Worm (Caenorhabditis elegans) whole organism, L4 larva: Measurements from ENCODE around the gene top-3.

ENCODE experiments used
- F10B5.3 ChIP-seq: sonication (generic microtip); optimal IDR thresholded peaks from 2 replicates; lab custom pipeline; 2016; ENCODE audit warnings: mild to moderate bottlenecking, missing genetic modification characterization, missing compliant biosample characterization
- F44E2.7 ChIP-seq: fragments of 200-800 bp; sonication (Bioruptor generic); IDR thresholded peaks from 2 replicates; pipeline ENCODE4 v2.1.2; 2022; ENCODE audit warnings: missing genetic modification characterization, missing compliant biosample characterization
- R02D3.7 ChIP-seq: fragments of 150-350 bp; sonication (generic microtip); optimal IDR thresholded peaks from 3 replicates; lab custom pipeline; 2014; ENCODE audit warnings: missing biosample characterization, missing genetic modification characterization
- T20F7.1 ChIP-seq: fragments of 200-800 bp; sonication (Bioruptor generic); optimal IDR thresholded peaks from 2 replicates; lab custom pipeline; 2018; ENCODE audit warnings: mild to moderate bottlenecking, missing genetic modification characterization, missing compliant biosample characterization
- T26A8.4 ChIP-seq: fragments of 200-800 bp; sonication (Bioruptor generic); IDR thresholded peaks from 2 replicates; pipeline ENCODE4 v1.3.6; 2022; ENCODE audit warnings: missing genetic modification characterization, missing compliant biosample characterization
- Y5F2A.4 ChIP-seq: fragments of 200-800 bp; sonication (Bioruptor generic); optimal IDR thresholded peaks from 2 replicates; lab custom pipeline; 2018; ENCODE audit warnings: mild to moderate bottlenecking, missing genetic modification characterization, missing compliant biosample characterization
- Y75B8A.6 ChIP-seq: fragments of 200-800 bp; sonication (Bioruptor generic); IDR thresholded peaks from 2 replicates; pipeline ENCODE4 v1.3.6; 2022; ENCODE audit warnings: missing genetic modification reagents, missing genetic modification characterization, missing compliant biosample characterization
- ZK546.5 ChIP-seq, 2 experiments: sonication (generic microtip); optimal IDR thresholded peaks; 2 replicates each; lab custom pipeline; 2017; ENCODE audit warnings: missing biosample characterization in 2 of 2, missing genetic modification characterization in 2 of 2
- ceh-20 ChIP-seq: fragments of 200-800 bp; sonication (Bioruptor generic); IDR thresholded peaks from 2 replicates; pipeline ENCODE4 v1.3.6; 2022; ENCODE audit warnings: missing genetic modification reagents, missing genetic modification characterization, missing compliant biosample characterization
- ceh-28 ChIP-seq: fragments of 150-350 bp; optimal IDR thresholded peaks from 2 replicates; lab custom pipeline; 2014; ENCODE audit warnings: missing biosample characterization, missing genetic modification reagents, missing genetic modification characterization
- ceh-32 ChIP-seq: sonication (generic microtip); optimal IDR thresholded peaks from 2 replicates; lab custom pipeline; 2016; ENCODE audit warnings: mild to moderate bottlenecking, missing genetic modification characterization, missing compliant biosample characterization; ENCODE audit not compliant: poor library complexity
- ceh-82 ChIP-seq: sonication (generic microtip); optimal IDR thresholded peaks from 2 replicates; lab custom pipeline; 2017; ENCODE audit warnings: missing biosample characterization, missing genetic modification characterization
- ces-1 ChIP-seq: fragments of 150-350 bp; sonication (generic microtip); optimal IDR thresholded peaks from 4 replicates; lab custom pipeline; 2014; ENCODE audit warnings: missing biosample characterization, missing genetic modification reagents, missing genetic modification characterization
- daf-8 ChIP-seq: fragments of 200-800 bp; sonication (Bioruptor generic); IDR thresholded peaks from 2 replicates; pipeline ENCODE4 v1.3.6; 2022; ENCODE audit warnings: missing genetic modification characterization, missing compliant biosample characterization
- dmd-8 ChIP-seq: fragments of 200-800 bp; sonication (Bioruptor generic); IDR thresholded peaks from 2 replicates; pipeline ENCODE4 v1.3.6; 2022; ENCODE audit warnings: missing genetic modification characterization, missing compliant biosample characterization
- dmd-9 ChIP-seq: fragments of 200-800 bp; sonication (Bioruptor generic); IDR thresholded peaks from 2 replicates; pipeline ENCODE4 v1.3.6; 2022; ENCODE audit warnings: missing genetic modification reagents, missing genetic modification characterization, missing compliant biosample characterization
- dpl-1 ChIP-seq: fragments of 150-350 bp; optimal IDR thresholded peaks from 2 replicates; lab custom pipeline; 2014; ENCODE audit warnings: missing biosample characterization, missing genetic modification reagents, missing genetic modification characterization
- dve-1 ChIP-seq: sonication (generic microtip); optimal IDR thresholded peaks from 2 replicates; lab custom pipeline; 2017; ENCODE audit warnings: antibody characterized with exemption, mild to moderate bottlenecking, missing genetic modification characterization, missing compliant biosample characterization; ENCODE audit not compliant: insufficient read depth
- fos-1 ChIP-seq: fragments of 150-350 bp; optimal IDR thresholded peaks from 2 replicates; lab custom pipeline; 2014; ENCODE audit warnings: missing biosample characterization, missing genetic modification characterization
- gei-8 ChIP-seq: fragments of 200-800 bp; sonication (Bioruptor generic); optimal IDR thresholded peaks from 2 replicates; lab custom pipeline; 2018; ENCODE audit warnings: mild to moderate bottlenecking, missing genetic modification characterization, missing compliant biosample characterization
- hif-1 ChIP-seq, 2 experiments: sonication (generic microtip); optimal IDR thresholded peaks; 2 replicates each; lab custom pipeline; 2016 to 2017; ENCODE audit warnings: missing compliant biosample characterization in 2 of 2, missing genetic modification characterization in 2 of 2, missing genetic modification reagents in 2 of 2, missing genotype in 2 of 2, mild to moderate bottlenecking in 1 of 2
- lim-7 ChIP-seq: fragments of 200-800 bp; sonication (Bioruptor generic); IDR thresholded peaks from 2 replicates; pipeline ENCODE4 v1.3.6; 2022; ENCODE audit warnings: missing genetic modification characterization, missing compliant biosample characterization
- lin-13 ChIP-seq: fragments of 150-350 bp; optimal IDR thresholded peaks from 2 replicates; lab custom pipeline; 2014; ENCODE audit warnings: missing biosample characterization, missing genetic modification reagents, missing genetic modification characterization
- lin-38 ChIP-seq: fragments of 200-800 bp; sonication (Bioruptor generic); IDR thresholded peaks from 2 replicates; pipeline ENCODE4 v1.3.6; 2022; ENCODE audit warnings: missing genetic modification reagents, missing genetic modification characterization, missing compliant biosample characterization
- lin-39 ChIP-seq: fragments of 150-350 bp; optimal IDR thresholded peaks from 2 replicates; lab custom pipeline; 2014; ENCODE audit warnings: missing biosample characterization, missing genetic modification reagents, missing genetic modification characterization
- lir-3 ChIP-seq: sonication (generic microtip); optimal IDR thresholded peaks from 2 replicates; lab custom pipeline; 2016; ENCODE audit warnings: mild to moderate bottlenecking, missing genetic modification characterization, missing compliant biosample characterization
- lsy-2 ChIP-seq, 2 experiments: fragments of 150-350 bp in 1 of 2; sonication (generic microtip) in 1 of 2; optimal IDR thresholded peaks; 2 replicates each; lab custom pipeline; 2014 to 2017; ENCODE audit warnings: missing biosample characterization in 2 of 2, missing genetic modification characterization in 2 of 2
- madf-5 ChIP-seq, 2 experiments: fragments of 200-800 bp; sonication (Bioruptor generic); IDR thresholded peaks; 2 replicates each; pipeline ENCODE4 v1.3.6; 2022; ENCODE audit warnings: missing compliant biosample characterization in 2 of 2, missing genetic modification characterization in 2 of 2
- madf-9 ChIP-seq: fragments of 200-800 bp; sonication (Bioruptor generic); conservative IDR thresholded peaks from 2 replicates; pipeline ENCODE4 v1.3.6; 2022; ENCODE audit warnings: missing genetic modification reagents, missing genetic modification characterization, missing compliant biosample characterization
- mdl-1 ChIP-seq, 2 experiments: fragments of 150-350 bp in 1 of 2; sonication (generic microtip) in 1 of 2; optimal IDR thresholded peaks; 2 replicates each; lab custom pipeline; 2014 to 2017; ENCODE audit warnings: missing biosample characterization in 2 of 2, missing genetic modification characterization in 2 of 2
- mes-2 ChIP-seq: sonication (generic microtip); optimal IDR thresholded peaks from 2 replicates; lab custom pipeline; 2016; ENCODE audit warnings: missing genotype, mild to moderate bottlenecking, missing genetic modification characterization, missing compliant biosample characterization; ENCODE audit not compliant: poor library complexity, severe bottlenecking
- nhr-11 ChIP-seq: fragments of 150-350 bp; optimal IDR thresholded peaks from 2 replicates; lab custom pipeline; 2014; ENCODE audit warnings: missing biosample characterization, missing genetic modification characterization
- nhr-111 ChIP-seq: fragments of 200-800 bp; sonication (Bioruptor generic); optimal IDR thresholded peaks from 2 replicates; lab custom pipeline; 2018; ENCODE audit warnings: mild to moderate bottlenecking, missing genetic modification characterization, missing compliant biosample characterization
- nhr-237 ChIP-seq: sonication (generic microtip); optimal IDR thresholded peaks from 2 replicates; lab custom pipeline; 2017; ENCODE audit warnings: missing biosample characterization, missing genetic modification characterization
- nhr-42 ChIP-seq: fragments of 200-800 bp; sonication (Bioruptor generic); IDR thresholded peaks from 2 replicates; pipeline ENCODE4 v1.3.6; 2022; ENCODE audit warnings: missing genetic modification characterization, missing compliant biosample characterization
- nhr-77 ChIP-seq: fragments of 150-350 bp; optimal IDR thresholded peaks from 2 replicates; lab custom pipeline; 2014; ENCODE audit warnings: missing biosample characterization, missing genetic modification characterization
- pha-4 ChIP-seq, 2 experiments: fragments of 150-350 bp in 1 of 2; fragments of 200-800 bp in 1 of 2; sonication (Bioruptor generic) in 1 of 2; IDR thresholded peaks in 1 of 2; optimal IDR thresholded peaks in 1 of 2; 2 replicates each; pipeline versions ENCODE4 v1.3.6 to Lab custom; 2014 to 2022; ENCODE audit warnings: missing genetic modification characterization in 2 of 2, missing genetic modification reagents in 2 of 2, missing biosample characterization in 1 of 2, missing compliant biosample characterization in 1 of 2
- rbr-2 ChIP-seq: sonication (generic microtip); optimal IDR thresholded peaks from 2 replicates; lab custom pipeline; 2016; ENCODE audit warnings: missing genotype, missing genetic modification characterization, missing compliant biosample characterization
- set-16 ChIP-seq: fragments of 200-800 bp; sonication (Bioruptor generic); IDR thresholded peaks from 2 replicates; pipeline ENCODE4 v1.3.6; 2022; ENCODE audit warnings: missing genetic modification reagents, missing genetic modification characterization, missing compliant biosample characterization
- snpc-4 ChIP-seq: fragments of 150-350 bp; optimal IDR thresholded peaks from 2 replicates; lab custom pipeline; 2014; ENCODE audit warnings: missing biosample characterization, missing genetic modification characterization
- spr-1 ChIP-seq: sonication (generic microtip); optimal IDR thresholded peaks from 2 replicates; lab custom pipeline; 2016; ENCODE audit warnings: mild to moderate bottlenecking, missing genetic modification characterization, missing compliant biosample characterization
- tra-1 ChIP-seq: fragments of 200-800 bp; sonication (Bioruptor generic); IDR thresholded peaks from 2 replicates; pipeline ENCODE4 v1.3.6; 2022; ENCODE audit warnings: missing genetic modification reagents, missing genetic modification characterization, missing compliant biosample characterization
- unc-62 ChIP-seq, 3 experiments: fragments of 150-350 bp in 1 of 3; sonication (generic microtip); optimal IDR thresholded peaks in 2 of 3; peaks in 1 of 3; 1 replicate in 1 of 3; 2 replicates in 2 of 3; lab custom pipeline; 2014 to 2017; ENCODE audit warnings: missing biosample characterization in 3 of 3, missing genetic modification characterization in 3 of 3, missing genetic modification reagents in 3 of 3, missing genotype in 1 of 3

top-3 gene

ce11 chrIII:11915666-11916065 lies 44.3 kb downstream of the top-3 start, which contains the start of the genes ndab-1 and npp-16:
Gene ndab-1 (minus strand): TSS chrIII:11915712.
Gene npp-16 (plus strand): TSS chrIII:11915928.
- TF ChIP-seq F10B5.3 (tag; lab: Kevin White, UChicago) (no peak), dpl-1 (peak; percentile 54), dmd-8 (no peak), daf-8 (GFP tag; lab: Robert Waterston, UW) (no peak), mdl-1 (tag; optimal IDR thresholded peaks at IDR 0.05; lab: Kevin White, UChicago) (no peak), spr-1 (tag; lab: Kevin White, UChicago) (no peak), lin-38 (GFP tag; lab: Robert Waterston, UW) (peak; percentile 61), snpc-4 (tag; lab: Kevin White, UChicago) (no peak), lin-39 (tag; lab: Kevin White, UChicago) (no peak), dmd-9 (GFP tag; lab: Robert Waterston, UW) (no peak), T20F7.1 (GFP tag; lab: Kevin White, UChicago) (no peak), rbr-2 (no peak), lin-13 (GFP tag; lab: Kevin White, UChicago) (no peak), madf-5 (GFP tag; IDR thresholded peaks at IDR 0.05; lab: Robert Waterston, UW) (no peak), lir-3 (tag; lab: Kevin White, UChicago) (no peak), fos-1 (no peak), nhr-11 (no peak), lsy-2 (tag; optimal IDR thresholded peaks at IDR 0.05; lab: Kevin White, UChicago) (peak in 1 of 2 experiments; percentile 43), Y75B8A.6 (GFP tag; lab: Robert Waterston, UW) (no peak), Y5F2A.4 (GFP tag; lab: Kevin White, UChicago) (no peak), set-16 (GFP tag; lab: Robert Waterston, UW) (no peak), hif-1 (tag; optimal IDR thresholded peaks at IDR 0.05; lab: Kevin White, UChicago) (no peak), lim-7 (GFP tag; lab: Robert Waterston, UW) (peak; percentile 11; the same call in 1 of the 2 replicates), T26A8.4 (GFP tag; lab: Robert Waterston, UW) (no peak), mes-2 (tag; lab: Kevin White, UChicago) (peak; percentile 76), ceh-28 (tag; lab: Kevin White, UChicago) (no peak)

ce11 chrIII:11914220-11914619 lies 45.8 kb downstream of the top-3 start, which contains the start of gene Y56A3A.16:
Gene Y56A3A.16 (minus strand): TSS chrIII:11914320.
- TF ChIP-seq nhr-42 (GFP tag; lab: Robert Waterston, UW) (no peak), nhr-237 (no peak), nhr-77 (tag; lab: Kevin White, UChicago) (no peak), lin-38 (GFP tag; lab: Robert Waterston, UW) (no peak), dmd-9 (GFP tag; lab: Robert Waterston, UW) (no peak), R02D3.7 (tag; lab: Kevin White, UChicago) (no peak), F44E2.7 (no peak), lin-13 (GFP tag; lab: Kevin White, UChicago) (no peak)

- no peak for TF ChIP-seq R02D3.7 (tag; lab: Kevin White, UChicago)
- no peak for TF ChIP-seq dve-1 (tag; lab: Kevin White, UChicago)
- no peak for TF ChIP-seq pha-4 (GFP tag; IDR thresholded peaks at IDR 0.05; lab: Robert Waterston, UW)
- TF ChIP-seq pha-4 (tag; optimal IDR thresholded peaks at IDR 0.05; lab: Kevin White, UChicago): no peak
- TF ChIP-seq unc-62 (GFP tag; optimal IDR thresholded peaks at IDR 0.05 in 1 of 2; lab: Kevin White, UChicago): peak in 1 of 2 experiments; percentile 13
- no peak for TF ChIP-seq unc-62 (tag; optimal IDR thresholded peaks at IDR 0.05; lab: Kevin White, UChicago)
Measured at ce11 chrIII:11909778-11910177, 50.2 kb downstream of the top-3 start, which contains the start of gene faah-4. Gene faah-4 (minus strand): TSS chrIII:11909878.

- TF ChIP-seq ceh-82 (no peak), dve-1 (tag; lab: Kevin White, UChicago) (no peak), ZK546.5 (tag; optimal IDR thresholded peaks at IDR 0.05; lab: Kevin White, UChicago) (no peak), dpl-1 (no peak), nhr-111 (GFP tag; lab: Kevin White, UChicago) (no peak), ceh-20 (GFP tag; lab: Robert Waterston, UW) (no peak), gei-8 (GFP tag; lab: Kevin White, UChicago) (no peak), ceh-32 (tag; lab: Kevin White, UChicago) (no peak), madf-9 (GFP tag; lab: Robert Waterston, UW) (no peak), rbr-2 (no peak), T20F7.1 (GFP tag; lab: Kevin White, UChicago) (no peak), tra-1 (GFP tag; lab: Robert Waterston, UW) (no peak), hif-1 (tag; optimal IDR thresholded peaks at IDR 0.05; lab: Kevin White, UChicago) (no peak), T26A8.4 (GFP tag; lab: Robert Waterston, UW) (no peak), lir-3 (tag; lab: Kevin White, UChicago) (no peak), mes-2 (tag; lab: Kevin White, UChicago) (no peak), ces-1 (GFP tag; lab: Kevin White, UChicago) (no peak)
Measured at ce11 chrIII:11908660-11909059, 51.3 kb downstream of the top-3 start, which contains the start of gene fbxb-24. Gene fbxb-24 (plus strand): TSS chrIII:11908960.
